Worm (Caenorhabditis elegans): ENCODE measurements around the gene F42A10.9.

DNA sequence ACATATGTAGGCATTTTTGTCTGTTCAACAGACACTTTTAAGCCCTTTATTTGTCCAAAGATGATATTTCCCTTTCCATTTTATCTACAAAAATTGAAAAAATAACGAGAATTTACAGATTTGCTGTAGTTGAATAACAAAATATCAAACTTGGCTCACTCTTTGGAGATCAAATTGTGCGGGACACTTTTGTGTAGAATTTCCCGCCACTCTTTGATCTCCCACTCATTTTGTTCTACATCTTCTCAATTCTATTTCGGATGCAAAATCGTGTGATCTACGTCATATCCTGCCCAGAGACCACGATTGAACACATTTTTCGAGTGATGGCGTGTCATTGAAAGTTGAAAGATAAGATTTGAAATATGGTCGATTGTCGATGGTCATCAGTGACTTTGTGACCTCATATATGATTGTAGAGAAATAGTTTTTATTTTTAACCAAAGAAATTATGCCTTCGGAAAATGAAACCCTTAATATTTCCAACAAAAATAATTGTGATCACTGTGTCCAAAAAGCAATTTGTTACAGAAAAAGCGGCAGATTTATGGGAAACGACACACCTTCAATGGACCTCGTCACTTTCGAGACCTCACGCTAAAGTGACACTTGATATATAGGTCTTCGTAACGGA is 52.6 kb downstream of the F42A10.9 start, which contains the start of gene hot-4:
- TF ChIP-seq nhr-25 (tag; optimal IDR thresholded peaks at IDR 0.05; ENCODE audit: borderline replicate concordance, insufficient read depth): no peak
- TF ChIP-seq dmd-6 (GFP tag; IDR thresholded peaks at IDR 0.05): no peak
- TF ChIP-seq dpl-1 (GFP tag; optimal IDR thresholded peaks at IDR 0.05): no peak
- TF ChIP-seq lin-39 (tag; optimal IDR thresholded peaks at IDR 0.05): no peak
- no peak for TF ChIP-seq nhr-77 (tag; optimal IDR thresholded peaks at IDR 0.05)
- no peak for TF ChIP-seq egl-27 (tag; optimal IDR thresholded peaks at IDR 0.05)
- no peak for TF ChIP-seq mdl-1 (tag; optimal IDR thresholded peaks at IDR 0.05)
